Fruit fly (Drosophila melanogaster) whole organism, embryonic: ENCODE results near the gene ClC-a.

Experiments used
- Aef1 ChIP-seq: fragments of 200-800 bp; sonication (Bioruptor generic); IDR thresholded peaks from 3 replicates; pipeline ENCODE4 v1.3.6; 2022; ENCODE audit warnings: missing biosample characterization, missing genetic modification characterization
- B-H1 ChIP-seq: fragments of 200-800 bp; sonication (Bioruptor generic); IDR thresholded peaks from 3 replicates; pipeline ENCODE4 v1.3.6; 2022; ENCODE audit warnings: missing biosample characterization, missing genetic modification characterization
- CG10209 ChIP-seq: fragments of 200-800 bp; sonication (Bioruptor generic); optimal IDR thresholded peaks from 3 replicates; lab custom pipeline; 2017; ENCODE audit warnings: missing biosample characterization, mild to moderate bottlenecking, missing genetic modification characterization, missing genetic modification reagents
- CG12104 ChIP-seq: fragments of 200-800 bp; sonication (Bioruptor generic); optimal IDR thresholded peaks from 3 replicates; lab custom pipeline; 2016; ENCODE audit warnings: missing biosample characterization, missing genetic modification characterization
- CG12659 ChIP-seq: fragments of 200-800 bp; sonication (Bioruptor generic); optimal IDR thresholded peaks from 3 replicates; lab custom pipeline; 2017; ENCODE audit warnings: mild to moderate bottlenecking, missing biosample characterization, missing genetic modification reagents, missing genetic modification characterization
- CG12769 ChIP-seq: fragments of 200-800 bp; sonication (Bioruptor generic); optimal IDR thresholded peaks from 2 replicates; lab custom pipeline; 2019; ENCODE audit warnings: missing biosample characterization, mild to moderate bottlenecking, missing genetic modification characterization, moderate library complexity
- CG13775 ChIP-seq: fragments of 200-800 bp; sonication (Bioruptor generic); optimal IDR thresholded peaks from 3 replicates; lab custom pipeline; 2017; ENCODE audit warnings: missing biosample characterization, mild to moderate bottlenecking, missing genetic modification characterization
- CG13894 ChIP-seq: fragments of 200-800 bp; sonication (Bioruptor generic); optimal IDR thresholded peaks from 3 replicates; lab custom pipeline; 2018; ENCODE audit warnings: missing biosample characterization, mild to moderate bottlenecking, missing genetic modification characterization, moderate library complexity
- CG14667 ChIP-seq: fragments of 200-800 bp; sonication (Bioruptor generic); IDR thresholded peaks from 2 replicates; pipeline ENCODE4 v1.3.6; 2022; ENCODE audit warnings: missing biosample characterization, missing genetic modification characterization
- CG16815 ChIP-seq: fragments of 200-800 bp; sonication (Bioruptor generic); optimal IDR thresholded peaks from 3 replicates; lab custom pipeline; 2017; ENCODE audit warnings: missing biosample characterization, mild to moderate bottlenecking, missing genetic modification characterization
- CG17361 ChIP-seq: fragments of 200-800 bp; sonication (Bioruptor generic); IDR thresholded peaks from 3 replicates; pipeline ENCODE4 v1.3.6; 2022; ENCODE audit warnings: missing biosample characterization, missing genetic modification characterization
- CG18619 ChIP-seq: fragments of 200-800 bp; sonication (Bioruptor generic); optimal IDR thresholded peaks from 3 replicates; lab custom pipeline; 2017; ENCODE audit warnings: missing biosample characterization, mild to moderate bottlenecking, missing genetic modification characterization
- CG31224 ChIP-seq: fragments of 200-800 bp; sonication (Bioruptor generic); IDR thresholded peaks from 2 replicates; pipeline ENCODE4 v1.3.6; 2022; ENCODE audit warnings: missing biosample characterization, missing genetic modification characterization
- CG32532 ChIP-seq: fragments of 200-800 bp; sonication (Bioruptor generic); IDR thresholded peaks from 2 replicates; pipeline ENCODE4 v1.3.6; 2022; ENCODE audit warnings: missing biosample characterization, missing genetic modification characterization
- CG3281 ChIP-seq: fragments of 200-800 bp; sonication (Bioruptor generic); optimal IDR thresholded peaks from 3 replicates; lab custom pipeline; 2017; ENCODE audit warnings: missing biosample characterization, mild to moderate bottlenecking, missing genetic modification characterization
- CG3407 ChIP-seq: fragments of 200-800 bp; sonication (Bioruptor generic); optimal IDR thresholded peaks from 2 replicates; lab custom pipeline; 2018; ENCODE audit warnings: missing biosample characterization, mild to moderate bottlenecking, missing genetic modification characterization
- CG6683 ChIP-seq: fragments of 200-800 bp; sonication (Bioruptor generic); optimal IDR thresholded peaks from 2 replicates; lab custom pipeline; 2017; ENCODE audit warnings: missing biosample characterization, mild to moderate bottlenecking, missing genetic modification characterization, missing genetic modification reagents
- CG8281 ChIP-seq: fragments of 200-800 bp; sonication (Bioruptor generic); optimal IDR thresholded peaks from 2 replicates; lab custom pipeline; 2018; ENCODE audit warnings: missing biosample characterization, mild to moderate bottlenecking, missing genetic modification characterization, moderate library complexity
- CG8924 ChIP-seq: fragments of 200-800 bp; optimal IDR thresholded peaks from 3 replicates; lab custom pipeline; 2019; ENCODE audit warnings: missing biosample characterization, mild to moderate bottlenecking, missing genetic modification characterization, moderate library complexity
- Doc3 ChIP-seq: fragments of 200-800 bp; sonication (Bioruptor generic); IDR thresholded peaks from 3 replicates; pipeline ENCODE4 v1.3.6; 2022; ENCODE audit warnings: missing biosample characterization, missing genetic modification characterization; ENCODE audit not compliant: partially characterized antibody
- HLH3B ChIP-seq: fragments of 200-800 bp; sonication (Bioruptor generic); IDR thresholded peaks from 2 replicates; pipeline ENCODE4 v1.3.6; 2022; ENCODE audit warnings: missing biosample characterization, missing genetic modification characterization
- Lpt ChIP-seq: fragments of >200 bp; optimal IDR thresholded peaks from 2 replicates; lab custom pipeline; 2018; ENCODE audit warnings: missing biosample characterization, missing genetic modification characterization
- MBD-R2 ChIP-seq: fragments of 200-800 bp; sonication (Bioruptor generic); IDR thresholded peaks from 2 replicates; pipeline ENCODE4 v1.3.6; 2022; ENCODE audit warnings: missing biosample characterization, missing genetic modification characterization
- NK7.1 ChIP-seq: fragments of 200-800 bp; sonication (Bioruptor generic); optimal IDR thresholded peaks from 3 replicates; lab custom pipeline; 2016; ENCODE audit warnings: missing biosample characterization, missing genetic modification characterization
- Nf-YC ChIP-seq: fragments of 200-800 bp; optimal IDR thresholded peaks from 3 replicates; lab custom pipeline; 2019; ENCODE audit warnings: missing biosample characterization, mild to moderate bottlenecking, missing genetic modification characterization, moderate library complexity
- Rfx ChIP-seq: fragments of 200-800 bp; sonication (Bioruptor generic); IDR thresholded peaks from 2 replicates; pipeline ENCODE4 v1.3.6; 2022; ENCODE audit warnings: missing biosample characterization, missing genetic modification characterization
- Taf1 ChIP-seq: fragments of 200-800 bp; sonication (Bioruptor generic); IDR thresholded peaks from 2 replicates; pipeline ENCODE4 v1.3.6; 2022; ENCODE audit warnings: missing biosample characterization, missing genetic modification characterization
- Tbp ChIP-seq: fragments of >200 bp; optimal IDR thresholded peaks from 2 replicates; lab custom pipeline; 2018; ENCODE audit warnings: missing biosample characterization, missing genetic modification characterization
- bab2 ChIP-seq: fragments of 200-800 bp; sonication (Bioruptor generic); optimal IDR thresholded peaks from 2 replicates; lab custom pipeline; 2016; ENCODE audit warnings: missing biosample characterization, missing genetic modification characterization
- cad ChIP-seq: fragments of >200 bp; optimal IDR thresholded peaks from 2 replicates; lab custom pipeline; 2017; ENCODE audit warnings: missing biosample characterization, missing genetic modification characterization
- cas ChIP-seq: fragments of 200-800 bp; sonication (Bioruptor generic); IDR thresholded peaks from 2 replicates; pipeline ENCODE4 v1.3.6; 2022; ENCODE audit warnings: missing biosample characterization, missing genetic modification characterization
- chif ChIP-seq, 2 experiments: fragments of 200-800 bp; sonication (Bioruptor generic); optimal IDR thresholded peaks; 3 replicates each; lab custom pipeline; 2016; ENCODE audit warnings: missing biosample characterization in 2 of 2, missing genetic modification characterization in 2 of 2
- chn ChIP-seq: fragments of 200-800 bp; sonication (Bioruptor generic); optimal IDR thresholded peaks from 2 replicates; lab custom pipeline; 2016; ENCODE audit warnings: missing biosample characterization, missing genetic modification characterization
- ci ChIP-seq: fragments of 200-800 bp; sonication (Bioruptor generic); IDR thresholded peaks from 3 replicates; pipeline ENCODE4 v1.3.6; 2022; ENCODE audit warnings: missing biosample characterization, missing genetic modification characterization
- fru ChIP-seq: fragments of >200 bp; optimal IDR thresholded peaks from 2 replicates; lab custom pipeline; 2017
- gcm ChIP-seq: fragments of 200-800 bp; sonication (Bioruptor generic); optimal IDR thresholded peaks from 2 replicates; lab custom pipeline; 2019; ENCODE audit warnings: missing biosample characterization, mild to moderate bottlenecking, missing genetic modification characterization, moderate library complexity
- gro ChIP-seq: fragments of 200-800 bp; sonication (Bioruptor generic); optimal IDR thresholded peaks from 2 replicates; lab custom pipeline; 2016; ENCODE audit warnings: missing biosample characterization, missing genetic modification characterization
- hth ChIP-seq: fragments of >200 bp; optimal IDR thresholded peaks from 2 replicates; lab custom pipeline; 2017; ENCODE audit warnings: inconsistent platforms
- lilli ChIP-seq: fragments of 200-800 bp; sonication (Bioruptor generic); optimal IDR thresholded peaks from 3 replicates; lab custom pipeline; 2016; ENCODE audit warnings: missing biosample characterization, missing genetic modification characterization
- nau ChIP-seq: fragments of 200-800 bp; sonication (Bioruptor generic); optimal IDR thresholded peaks from 3 replicates; lab custom pipeline; 2017; ENCODE audit warnings: missing biosample characterization, mild to moderate bottlenecking, missing genetic modification characterization, missing genetic modification reagents
- onecut ChIP-seq: fragments of 200-800 bp; sonication (Bioruptor generic); IDR thresholded peaks from 2 replicates; pipeline ENCODE4 v1.3.6; 2022; ENCODE audit warnings: missing biosample characterization, missing genetic modification characterization
- psq ChIP-seq: fragments of 200-800 bp; sonication (Bioruptor generic); optimal IDR thresholded peaks from 2 replicates; lab custom pipeline; 2017; ENCODE audit warnings: missing biosample characterization, missing genetic modification characterization
- ranshi ChIP-seq: fragments of 200-800 bp; sonication (Bioruptor generic); IDR thresholded peaks from 2 replicates; pipeline ENCODE4 v1.3.6; 2022; ENCODE audit warnings: missing biosample characterization, missing genetic modification characterization
- ro ChIP-seq: fragments of 200-800 bp; sonication (Bioruptor generic); IDR thresholded peaks from 2 replicates; pipeline ENCODE4 v1.3.6; 2022; ENCODE audit warnings: missing biosample characterization, missing genetic modification characterization
- seq ChIP-seq: fragments of 200-800 bp; sonication (Bioruptor generic); IDR thresholded peaks from 2 replicates; pipeline ENCODE4 v1.3.6; 2022; ENCODE audit warnings: missing biosample characterization, missing genetic modification characterization
- so ChIP-seq: fragments of 200-800 bp; sonication (Bioruptor generic); IDR thresholded peaks from 3 replicates; pipeline ENCODE4 v1.3.6; 2022; ENCODE audit warnings: missing biosample characterization, missing genetic modification characterization
- sob ChIP-seq: fragments of 200-800 bp; sonication (Bioruptor generic); IDR thresholded peaks from 2 replicates; pipeline ENCODE4 v1.3.6; 2022; ENCODE audit warnings: missing biosample characterization, missing genetic modification characterization
- sr ChIP-seq: fragments of 200-800 bp; sonication (Bioruptor generic); IDR thresholded peaks from 3 replicates; pipeline ENCODE4 v1.3.6; 2022; ENCODE audit warnings: missing biosample characterization, missing genetic modification characterization
- tna ChIP-seq: fragments of 200-800 bp; sonication (Bioruptor generic); IDR thresholded peaks from 2 replicates; pipeline ENCODE4 v1.3.6; 2022; ENCODE audit warnings: missing biosample characterization, missing genetic modification characterization; ENCODE audit not compliant: partially characterized antibody
- unpg ChIP-seq: fragments of 200-800 bp; sonication (Bioruptor generic); optimal IDR thresholded peaks from 3 replicates; lab custom pipeline; 2018; ENCODE audit warnings: missing biosample characterization, mild to moderate bottlenecking, missing genetic modification characterization, moderate library complexity
- z ChIP-seq: fragments of 200-800 bp; sonication (Bioruptor generic); IDR thresholded peaks from 3 replicates; pipeline ENCODE4 v1.3.6; 2022; ENCODE audit warnings: missing biosample characterization, missing genetic modification characterization
- zen2 ChIP-seq: fragments of 200-800 bp; sonication (Bioruptor generic); IDR thresholded peaks from 3 replicates; pipeline ENCODE4 v1.3.6; 2022; ENCODE audit warnings: missing biosample characterization, missing genetic modification characterization; ENCODE audit not compliant: partially characterized antibody

Gene ClC-a

dm6 chr3R:11786695-11787226 lies 26.2 kb downstream of the ClC-a start, which contains the start of the genes prd1 and HisCl1 (continued):
- TF ChIP-seq bab2 (peak; percentile 50), CG3407 (GFP tag; lab: Kevin White, UChicago) (peak; percentile 46), Aef1 (peak; percentile 63), chif (GFP tag; optimal IDR thresholded peaks at IDR 0.05; lab: Kevin White, UChicago) (peak; percentile 46 to 64), CG16815 (GFP tag; lab: Kevin White, UChicago) (peak; percentile 67), seq (GFP tag; lab: Robert Waterston, UW) (no peak), CG17361 (GFP tag; lab: Robert Waterston, UW) (peak; percentile 90), CG3281 (GFP tag; lab: Kevin White, UChicago) (peak; percentile 71), gcm (GFP tag; lab: Kevin White, UChicago) (no peak), zen2 (GFP tag; lab: Robert Waterston, UW) (no peak), sr (GFP tag; lab: Robert Waterston, UW) (0 out of 3 replicates have a peak, but pooled peaks have one; percentile 6), CG13775 (GFP tag; lab: Kevin White, UChicago) (peak; percentile 75), nau (GFP tag; lab: Kevin White, UChicago) (no peak), tna (GFP tag; lab: Robert Waterston, UW) (no peak), CG12769 (tag; lab: Kevin White, UChicago) (no peak), cad (GFP tag; lab: Kevin White, UChicago) (no peak), CG8924 (tag; lab: Kevin White, UChicago) (peak; percentile 52), CG13894 (no peak), Nf-YC (no peak), z (GFP tag; lab: Robert Waterston, UW) (no peak), unpg (GFP tag; lab: Kevin White, UChicago) (no peak), MBD-R2 (GFP tag; lab: Robert Waterston, UW) (peak; percentile 91), CG31224 (GFP tag; lab: Robert Waterston, UW) (no peak), chn (GFP tag; lab: Kevin White, UChicago) (peak; percentile 24), ranshi (peak; percentile 52), fru (lab: Kevin White, UChicago) (no peak), cas (peak; percentile 23; the same call in 1 of the 2 replicates), Rfx (GFP tag; lab: Robert Waterston, UW) (peak; percentile 79), psq (no peak), gro (GFP tag; lab: Kevin White, UChicago) (peak; percentile 68), CG10209 (GFP tag; lab: Kevin White, UChicago) (peak; percentile 72), Lpt (GFP tag; lab: Kevin White, UChicago) (no peak), CG6683 (GFP tag; lab: Kevin White, UChicago) (peak; percentile 30), onecut (GFP tag; lab: Robert Waterston, UW) (peak; percentile 99), lilli (GFP tag; lab: Kevin White, UChicago) (peak; percentile 77), CG8281 (tag; lab: Kevin White, UChicago) (peak; percentile 60), CG14667 (GFP tag; lab: Robert Waterston, UW) (no peak), CG12659 (peak; percentile 85), NK7.1 (GFP tag; lab: Kevin White, UChicago) (peak; percentile 18), sob (GFP tag; lab: Robert Waterston, UW) (peak; percentile 76), B-H1 (GFP tag; lab: Robert Waterston, UW) (peak; percentile 36; the same call in 1 of the 3 replicates), CG12104 (GFP tag; lab: Kevin White, UChicago) (peak; percentile 59), Doc3 (no peak), CG18619 (peak; percentile 78), CG32532 (peak; percentile 70), ci (GFP tag; lab: Robert Waterston, UW) (peak; percentile 46; the same call in 1 of the 3 replicates), Tbp (GFP tag; lab: Kevin White, UChicago) (no peak), Taf1 (GFP tag; lab: Robert Waterston, UW) (no peak; the same call in 1 of the 2 replicates), hth (lab: Kevin White, UChicago) (no peak), so (no peak), HLH3B (GFP tag; lab: Robert Waterston, UW) (peak; percentile 56), ro (no peak)
